Fruit fly (Drosophila melanogaster): ENCODE data around the gene CG3184.

dm6 chrX:6638123-6638522, 50.5 kb downstream of the CG3184 start:
- TF ChIP-seq Hr83 (GFP tag; optimal IDR thresholded peaks at IDR 0.05; ENCODE audit: poor library complexity, severe bottlenecking) = no peak
- no peak for TF ChIP-seq Myc (optimal IDR thresholded peaks at IDR 0.05)

All from whole organism, wandering third instar larva.